Fruit fly (Drosophila melanogaster) whole organism, embryonic: ENCODE data around the gene Dic4.

Source experiments
- Asciz ChIP-seq: fragments of 200-800 bp; sonication (Bioruptor generic); optimal IDR thresholded peaks from 2 replicates; lab custom pipeline; 2017; ENCODE audit warnings: missing biosample characterization, mild to moderate bottlenecking, missing genetic modification characterization, missing genetic modification reagents
- B-H2 ChIP-seq: fragments of 200-800 bp; sonication (Bioruptor generic); optimal IDR thresholded peaks from 2 replicates; lab custom pipeline; 2018; ENCODE audit warnings: missing biosample characterization, mild to moderate bottlenecking, missing genetic modification characterization
- Blimp-1 ChIP-seq: fragments of 200-800 bp; sonication (Bioruptor generic); optimal IDR thresholded peaks from 3 replicates; lab custom pipeline; 2018; ENCODE audit warnings: missing biosample characterization, missing genetic modification characterization, mild to moderate bottlenecking, moderate library complexity, missing genetic modification reagents
- CG10147 ChIP-seq: fragments of 200-800 bp; sonication (Bioruptor generic); optimal IDR thresholded peaks from 2 replicates; lab custom pipeline; 2019; ENCODE audit warnings: missing biosample characterization, mild to moderate bottlenecking, missing genetic modification characterization, moderate library complexity
- CG10209 ChIP-seq: fragments of 200-800 bp; sonication (Bioruptor generic); optimal IDR thresholded peaks from 3 replicates; lab custom pipeline; 2017; ENCODE audit warnings: missing biosample characterization, mild to moderate bottlenecking, missing genetic modification characterization, missing genetic modification reagents
- CG11560 ChIP-seq: fragments of 200-800 bp; sonication (Bioruptor generic); IDR thresholded peaks from 3 replicates; pipeline ENCODE4 v1.3.6; 2022; ENCODE audit warnings: missing biosample characterization, missing genetic modification characterization
- CG13287 ChIP-seq: fragments of 200-800 bp; sonication (Bioruptor generic); IDR thresholded peaks from 2 replicates; pipeline ENCODE4 v1.3.6; 2022; ENCODE audit warnings: missing biosample characterization, missing genetic modification characterization; ENCODE audit not compliant: partially characterized antibody
- CG13624 ChIP-seq: fragments of 200-800 bp; sonication (Bioruptor generic); optimal IDR thresholded peaks from 2 replicates; lab custom pipeline; 2016; ENCODE audit warnings: missing biosample characterization, missing genetic modification characterization
- CG15269 ChIP-seq: fragments of 200-800 bp; sonication (Bioruptor generic); optimal IDR thresholded peaks from 2 replicates; lab custom pipeline; 2018; ENCODE audit warnings: missing biosample characterization, mild to moderate bottlenecking, missing genetic modification characterization, moderate library complexity
- CG1529 ChIP-seq: fragments of 200-800 bp; sonication (Bioruptor generic); optimal IDR thresholded peaks from 3 replicates; lab custom pipeline; 2018; ENCODE audit warnings: missing biosample characterization, missing genetic modification characterization
- CG15601 ChIP-seq: fragments of 200-800 bp; sonication (Bioruptor generic); optimal IDR thresholded peaks from 3 replicates; lab custom pipeline; 2019; ENCODE audit warnings: missing biosample characterization, mild to moderate bottlenecking, missing genetic modification characterization, moderate library complexity
- CG17186 ChIP-seq: fragments of 200-800 bp; sonication (Bioruptor generic); optimal IDR thresholded peaks from 3 replicates; lab custom pipeline; 2017; ENCODE audit warnings: missing biosample characterization, missing genetic modification reagents, missing genetic modification characterization
- CG17568 ChIP-seq: fragments of 200-800 bp; sonication (Bioruptor generic); optimal IDR thresholded peaks from 2 replicates; lab custom pipeline; 2018; ENCODE audit warnings: missing biosample characterization, mild to moderate bottlenecking, missing genetic modification characterization, moderate library complexity
- CG18262 ChIP-seq: fragments of 200-800 bp; optimal IDR thresholded peaks from 3 replicates; lab custom pipeline; 2019; ENCODE audit warnings: missing biosample characterization, mild to moderate bottlenecking, missing genetic modification characterization, moderate library complexity
- CG2116 ChIP-seq: fragments of 200-800 bp; sonication (Bioruptor generic); optimal IDR thresholded peaks from 3 replicates; lab custom pipeline; 2018; ENCODE audit warnings: missing biosample characterization, mild to moderate bottlenecking, missing genetic modification characterization
- CG31224 ChIP-seq: fragments of 200-800 bp; sonication (Bioruptor generic); IDR thresholded peaks from 2 replicates; pipeline ENCODE4 v1.3.6; 2022; ENCODE audit warnings: missing biosample characterization, missing genetic modification characterization
- CG34422 ChIP-seq: fragments of 200-800 bp; sonication (Bioruptor generic); IDR thresholded peaks from 3 replicates; pipeline ENCODE4 v1.3.6; 2022; ENCODE audit warnings: missing biosample characterization, missing genetic modification characterization
- CG4360 ChIP-seq: fragments of 200-800 bp; sonication (Bioruptor generic); IDR thresholded peaks from 2 replicates; pipeline ENCODE4 v1.3.6; 2022; ENCODE audit warnings: missing biosample characterization, missing genetic modification characterization
- CG4424 ChIP-seq: fragments of 200-800 bp; sonication (Bioruptor generic); optimal IDR thresholded peaks from 3 replicates; lab custom pipeline; 2016; ENCODE audit warnings: missing biosample characterization, missing genetic modification characterization
- CG4730 ChIP-seq: fragments of 200-800 bp; sonication (Bioruptor generic); IDR thresholded peaks from 2 replicates; pipeline ENCODE4 v1.3.6; 2022; ENCODE audit warnings: missing biosample characterization, missing genetic modification characterization
- CG6854 ChIP-seq: fragments of 200-800 bp; sonication (Bioruptor generic); optimal IDR thresholded peaks from 3 replicates; lab custom pipeline; 2017; ENCODE audit warnings: missing biosample characterization, mild to moderate bottlenecking, missing genetic modification characterization
- CG7372 ChIP-seq: fragments of 200-800 bp; sonication (Bioruptor generic); IDR thresholded peaks from 2 replicates; pipeline ENCODE4 v1.3.6; 2022; ENCODE audit warnings: missing biosample characterization, missing genetic modification characterization
- CG7963 ChIP-seq: fragments of 200-800 bp; sonication (Bioruptor generic); IDR thresholded peaks from 3 replicates; pipeline ENCODE4 v1.3.6; 2022; ENCODE audit warnings: missing biosample characterization, missing genetic modification characterization; ENCODE audit not compliant: partially characterized antibody
- CG8924 ChIP-seq: fragments of 200-800 bp; optimal IDR thresholded peaks from 3 replicates; lab custom pipeline; 2019; ENCODE audit warnings: missing biosample characterization, mild to moderate bottlenecking, missing genetic modification characterization, moderate library complexity
- Doc2 ChIP-seq: fragments of 200-800 bp; sonication (Bioruptor generic); IDR thresholded peaks from 2 replicates; pipeline ENCODE4 v1.3.6; 2022; ENCODE audit warnings: missing biosample characterization, missing genetic modification characterization
- ERR ChIP-seq: fragments of 200-800 bp; sonication (Bioruptor generic); optimal IDR thresholded peaks from 2 replicates; lab custom pipeline; 2016; ENCODE audit warnings: missing biosample characterization, missing genetic modification characterization
- HLH4C ChIP-seq: fragments of 200-800 bp; sonication (Bioruptor generic); IDR thresholded peaks from 3 replicates; pipeline ENCODE4 v1.3.6; 2022; ENCODE audit warnings: missing biosample characterization, missing genetic modification characterization; ENCODE audit not compliant: partially characterized antibody
- Lpt ChIP-seq: fragments of >200 bp; optimal IDR thresholded peaks from 2 replicates; lab custom pipeline; 2018; ENCODE audit warnings: missing biosample characterization, missing genetic modification characterization
- Mes4 ChIP-seq: fragments of 200-800 bp; sonication (Bioruptor generic); optimal IDR thresholded peaks from 2 replicates; lab custom pipeline; 2016; ENCODE audit warnings: missing biosample characterization, missing genetic modification characterization
- NC2α ChIP-seq: fragments of 200-800 bp; sonication (Bioruptor generic); optimal IDR thresholded peaks from 2 replicates; lab custom pipeline; 2016; ENCODE audit warnings: missing biosample characterization, missing genetic modification characterization
- Tbp ChIP-seq: fragments of >200 bp; optimal IDR thresholded peaks from 2 replicates; lab custom pipeline; 2018; ENCODE audit warnings: missing biosample characterization, missing genetic modification characterization
- Xrp1 ChIP-seq: fragments of 200-800 bp; sonication (Bioruptor generic); IDR thresholded peaks from 2 replicates; pipeline ENCODE4 v1.3.6; 2022; ENCODE audit warnings: missing biosample characterization, missing genetic modification characterization
- ase ChIP-seq: fragments of 200-800 bp; sonication (Bioruptor generic); IDR thresholded peaks from 3 replicates; pipeline ENCODE4 v1.3.6; 2022; ENCODE audit warnings: missing biosample characterization, missing genetic modification characterization
- btn ChIP-seq: fragments of 200-800 bp; sonication (Bioruptor generic); optimal IDR thresholded peaks from 2 replicates; lab custom pipeline; 2016; ENCODE audit warnings: missing biosample characterization, missing genetic modification characterization
- chinmo ChIP-seq: fragments of 200-800 bp; sonication (Bioruptor generic); IDR thresholded peaks from 4 replicates; pipeline ENCODE4 v1.3.6; 2022; ENCODE audit warnings: missing biosample characterization, missing genetic modification characterization; ENCODE audit not compliant: partially characterized antibody
- dpn ChIP-seq, 2 experiments: fragments of 200-800 bp; sonication (Bioruptor generic); optimal IDR thresholded peaks; 3 replicates each; lab custom pipeline; 2016; ENCODE audit warnings: missing biosample characterization in 2 of 2, missing genetic modification characterization in 2 of 2
- emc ChIP-seq: fragments of 200-800 bp; sonication (Bioruptor generic); optimal IDR thresholded peaks from 2 replicates; lab custom pipeline; 2016; ENCODE audit warnings: missing biosample characterization, missing genetic modification characterization
- fd102C ChIP-seq: fragments of 200-800 bp; sonication (Bioruptor generic); optimal IDR thresholded peaks from 2 replicates; lab custom pipeline; 2018; ENCODE audit warnings: missing biosample characterization, mild to moderate bottlenecking, missing genetic modification characterization, moderate library complexity
- gce ChIP-seq: fragments of 200-800 bp; sonication (Bioruptor generic); IDR thresholded peaks from 3 replicates; pipeline ENCODE4 v1.3.6; 2022; ENCODE audit warnings: missing biosample characterization, missing genetic modification characterization
- grn ChIP-seq: fragments of 200-800 bp; sonication (Bioruptor generic); optimal IDR thresholded peaks from 3 replicates; lab custom pipeline; 2017; ENCODE audit warnings: missing biosample characterization, missing genetic modification characterization
- gsb ChIP-seq: fragments of 200-800 bp; sonication (Bioruptor generic); IDR thresholded peaks from 2 replicates; pipeline ENCODE4 v1.3.6; 2022; ENCODE audit warnings: missing biosample characterization, missing genetic modification characterization
- jumu ChIP-seq: fragments of 200-800 bp; sonication (Bioruptor generic); optimal IDR thresholded peaks from 3 replicates; lab custom pipeline; 2016; ENCODE audit warnings: missing biosample characterization, missing genetic modification characterization
- luna ChIP-seq: fragments of 200-800 bp; sonication (Bioruptor generic); optimal IDR thresholded peaks from 2 replicates; lab custom pipeline; 2016; ENCODE audit warnings: missing biosample characterization, missing genetic modification characterization
- mam ChIP-seq: fragments of 200-800 bp; sonication (Bioruptor generic); optimal IDR thresholded peaks from 3 replicates; lab custom pipeline; 2016; ENCODE audit warnings: missing biosample characterization, missing genetic modification characterization
- otp ChIP-seq: fragments of 200-800 bp; sonication (Bioruptor generic); IDR thresholded peaks from 3 replicates; pipeline ENCODE4, ENCODE4 v1.3.6; 2022; ENCODE audit warnings: missing biosample characterization, missing genetic modification characterization
- pum ChIP-seq: fragments of 200-800 bp; sonication (Bioruptor generic); optimal IDR thresholded peaks from 2 replicates; lab custom pipeline; 2016; ENCODE audit warnings: missing biosample characterization, missing genetic modification characterization
- repo ChIP-seq: fragments of 200-800 bp; sonication (Bioruptor generic); optimal IDR thresholded peaks from 2 replicates; lab custom pipeline; 2016; ENCODE audit warnings: missing biosample characterization, missing genetic modification characterization
- ssp ChIP-seq: fragments of 200-800 bp; sonication (Bioruptor generic); IDR thresholded peaks from 2 replicates; pipeline ENCODE4 v1.3.6; 2022; ENCODE audit warnings: missing biosample characterization, missing genetic modification characterization
- stc ChIP-seq: fragments of 200-800 bp; sonication (Bioruptor generic); IDR thresholded peaks from 2 replicates; pipeline ENCODE4 v1.3.6; 2022; ENCODE audit warnings: missing biosample characterization, missing genetic modification characterization
- sug ChIP-seq: fragments of 200-800 bp; optimal IDR thresholded peaks from 2 replicates; lab custom pipeline; 2019; ENCODE audit warnings: missing biosample characterization, mild to moderate bottlenecking, missing genetic modification characterization, moderate library complexity

The Dic4 gene

dm6 chr3L:18681550-18682217, 16.5 kb downstream of the Dic4 start, which contains the start of the genes Sgf11 and CG32202 (continued):
- TF ChIP-seq ase (peak; percentile 42; the same call in 1 of the 3 replicates), fd102C (no peak), CG7372 (peak; percentile 42; the same call in 1 of the 2 replicates), Mes4 (GFP tag; lab: Kevin White, UChicago) (no peak), CG13287 (GFP tag; lab: Robert Waterston, UW) (0 out of 2 replicates have a peak, but pooled peaks have one; percentile 11), NC2α (GFP tag; lab: Kevin White, UChicago) (no peak), btn (no peak), CG7963 (GFP tag; lab: Robert Waterston, UW) (no peak), CG10209 (GFP tag; lab: Kevin White, UChicago) (peak; percentile 74), Asciz (GFP tag; lab: Kevin White, UChicago) (no peak), CG4424 (GFP tag; lab: Kevin White, UChicago) (peak; percentile 56), ERR (GFP tag; lab: Kevin White, UChicago) (no peak), CG2116 (GFP tag; lab: Kevin White, UChicago) (peak; percentile 42), stc (GFP tag; lab: Robert Waterston, UW) (no peak), CG17568 (no peak), CG11560 (tag; lab: Robert Waterston, UW) (no peak), Tbp (GFP tag; lab: Kevin White, UChicago) (no peak), CG31224 (no peak), HLH4C (no peak), CG34422 (GFP tag; lab: Robert Waterston, UW) (peak; percentile 47; the same call in 1 of the 3 replicates), Blimp-1 (GFP tag; lab: Kevin White, UChicago) (no peak), CG4730 (GFP tag; lab: Robert Waterston, UW) (0 out of 2 replicates have a peak, but pooled peaks have one; percentile 6), Xrp1 (GFP tag; lab: Robert Waterston, UW) (peak; percentile 56), CG15269 (peak; percentile 75), pum (GFP tag; lab: Kevin White, UChicago) (no peak), otp (GFP tag; lab: Robert Waterston, UW) (peak; percentile 31; the same call in 1 of the 3 replicates), CG10147 (GFP tag; lab: Kevin White, UChicago) (peak; percentile 59), repo (no peak), Lpt (GFP tag; lab: Kevin White, UChicago) (no peak), mam (GFP tag; lab: Kevin White, UChicago) (peak; percentile 35), sug (tag; lab: Kevin White, UChicago) (peak; percentile 71), chinmo (GFP tag; lab: Robert Waterston, UW) (no peak), B-H2 (peak; percentile 59), CG1529 (GFP tag; lab: Kevin White, UChicago) (no peak), CG4360 (GFP tag; lab: Robert Waterston, UW) (peak; percentile 61), CG18262 (peak; percentile 70), gce (GFP tag; lab: Robert Waterston, UW) (no peak), dpn (GFP tag; optimal IDR thresholded peaks at IDR 0.05; lab: Kevin White, UChicago) (peak; percentile 29 to 71), luna (GFP tag; lab: Kevin White, UChicago) (no peak), Doc2 (GFP tag; lab: Robert Waterston, UW) (no peak), grn (GFP tag; lab: Kevin White, UChicago) (no peak), CG13624 (no peak), CG8924 (tag; lab: Kevin White, UChicago) (peak; percentile 79), gsb (GFP tag; lab: Robert Waterston, UW) (no peak), emc (GFP tag; lab: Kevin White, UChicago) (no peak), CG15601 (tag; lab: Kevin White, UChicago) (peak; percentile 72), jumu (GFP tag; lab: Kevin White, UChicago) (no peak), ssp (GFP tag; lab: Robert Waterston, UW) (no peak), CG17186 (GFP tag; lab: Kevin White, UChicago) (no peak), CG6854 (GFP tag; lab: Kevin White, UChicago) (peak; percentile 1)
